Worm (Caenorhabditis elegans) whole organism, early embryonic: ENCODE measurements around the gene fkb-6.
A peak's percentile ranks its signal among the peaks of the same experiment; 100 is the strongest.

ENCODE experiments used
- B0310.2 ChIP-seq: sonication (generic microtip); optimal IDR thresholded peaks from 2 replicates; lab custom pipeline; 2016; ENCODE audit warnings: mild to moderate bottlenecking, missing genetic modification characterization, missing compliant biosample characterization
- F13C5.2 ChIP-seq: sonication (generic microtip); optimal IDR thresholded peaks from 2 replicates; lab custom pipeline; 2017; ENCODE audit warnings: mild to moderate bottlenecking, missing genetic modification characterization, inconsistent platforms, missing compliant biosample characterization
- aly-1 ChIP-seq: sonication (generic microtip); optimal IDR thresholded peaks from 2 replicates; lab custom pipeline; 2016; ENCODE audit warnings: missing genetic modification characterization, missing compliant biosample characterization
- ama-1 ChIP-seq: fragments of 150-350 bp; optimal IDR thresholded peaks from 2 replicates; lab custom pipeline; 2014
- ceh-13 ChIP-seq: fragments of 200-800 bp; sonication (Bioruptor generic); optimal IDR thresholded peaks from 2 replicates; lab custom pipeline; 2018; ENCODE audit warnings: mild to moderate bottlenecking, missing genetic modification characterization, missing compliant biosample characterization
- ceh-36 ChIP-seq: sonication (generic microtip); optimal IDR thresholded peaks from 2 replicates; lab custom pipeline; 2016; ENCODE audit warnings: missing genetic modification characterization, inconsistent platforms, missing compliant biosample characterization
- ets-7 ChIP-seq: sonication (generic microtip); optimal IDR thresholded peaks from 2 replicates; lab custom pipeline; 2016; ENCODE audit warnings: missing genotype, missing genetic modification characterization, missing compliant biosample characterization
- flt-1 ChIP-seq: fragments of 200-800 bp; sonication (Bioruptor generic); IDR thresholded peaks from 2 replicates; pipeline ENCODE4 v1.3.6; 2022; ENCODE audit warnings: missing genetic modification characterization, missing compliant biosample characterization
- hmbx-1 ChIP-seq: sonication (generic microtip); optimal IDR thresholded peaks from 2 replicates; lab custom pipeline; 2016; ENCODE audit warnings: mild to moderate bottlenecking, missing genetic modification characterization, missing compliant biosample characterization
- hmg-4 ChIP-seq: fragments of 200-800 bp; sonication (Bioruptor generic); optimal IDR thresholded peaks from 2 replicates; lab custom pipeline; 2018; ENCODE audit warnings: mild to moderate bottlenecking, missing genetic modification characterization, missing compliant biosample characterization
- hnd-1 ChIP-seq: sonication (generic microtip); optimal IDR thresholded peaks from 2 replicates; lab custom pipeline; 2016; ENCODE audit warnings: missing genetic modification characterization, missing compliant biosample characterization
- pes-1 ChIP-seq: fragments of 200-800 bp; sonication (Bioruptor generic); IDR thresholded peaks from 2 replicates; pipeline ENCODE4 v1.3.6; 2022; ENCODE audit warnings: missing genetic modification reagents, missing genetic modification characterization, missing compliant biosample characterization
- scrt-1 ChIP-seq: fragments of 200-800 bp; sonication (Bioruptor generic); IDR thresholded peaks from 2 replicates; pipeline ENCODE4 v1.3.6; 2022; ENCODE audit warnings: missing genetic modification characterization, missing compliant biosample characterization
- sea-1 ChIP-seq: fragments of 200-800 bp; sonication (Bioruptor generic); conservative IDR thresholded peaks from 2 replicates; pipeline ENCODE4 v1.3.6; 2022; ENCODE audit warnings: missing genetic modification characterization, missing compliant biosample characterization
- tbx-11 ChIP-seq: fragments of 200-800 bp; sonication (Bioruptor generic); IDR thresholded peaks from 2 replicates; pipeline ENCODE4 v1.3.6; 2022; ENCODE audit warnings: missing genetic modification characterization, missing compliant biosample characterization
- tbx-37 ChIP-seq: fragments of 200-800 bp; sonication (Bioruptor generic); conservative IDR thresholded peaks from 2 replicates; pipeline ENCODE4 v1.3.6; 2022; ENCODE audit warnings: missing genetic modification reagents, missing genetic modification characterization, missing compliant biosample characterization
- tra-4 ChIP-seq: sonication (generic microtip); optimal IDR thresholded peaks from 2 replicates; lab custom pipeline; 2017; ENCODE audit warnings: missing genetic modification characterization, missing compliant biosample characterization

Gene fkb-6

ce11 chrV:20845524-20846208 is at the start of gene fkb-6, which contains the start of gene F31D4.2:
Gene fkb-6 (plus strand): TSS chrV:20846158.
Gene F31D4.2 (minus strand): TSS chrV:20845546.
- TF ChIP-seq F13C5.2 (tag; lab: Kevin White, UChicago) (peak; percentile 56), ceh-13 (no peak), tra-4 (no peak), B0310.2 (no peak), ama-1 (no peak), sea-1 (GFP tag; lab: Robert Waterston, UW) (no peak), hmg-4 (no peak), tbx-11 (GFP tag; lab: Robert Waterston, UW) (no peak)

- no peak for TF ChIP-seq hmbx-1
- no peak for TF ChIP-seq tra-4
- no peak for TF ChIP-seq ceh-36
- TF ChIP-seq scrt-1 (GFP tag; lab: Robert Waterston, UW): no peak
- no peak for TF ChIP-seq ceh-13
- TF ChIP-seq B0310.2: no peak
- no peak for TF ChIP-seq hmg-4
- no peak for TF ChIP-seq flt-1 (GFP tag; lab: Robert Waterston, UW)
- TF ChIP-seq ets-7 (tag; lab: Kevin White, UChicago): no peak
- no peak for TF ChIP-seq hnd-1 (tag; lab: Kevin White, UChicago)
- TF ChIP-seq F13C5.2 (tag; lab: Kevin White, UChicago): no peak
- no peak for TF ChIP-seq aly-1 (tag; lab: Kevin White, UChicago)
- TF ChIP-seq tbx-11 (GFP tag; lab: Robert Waterston, UW): no peak
These were observed 48.0 kb upstream of the fkb-6 start, which contains the start of gene sdf-9 for ce11 chrV:20797918-20798317. Gene sdf-9 (plus strand): TSS chrV:20798218.

ce11 chrV:20802906-20803305 is 43.1 kb upstream of the fkb-6 start, which contains the start of gene Y44A6D.5:
Gene Y44A6D.5 (minus strand): TSS chrV:20803006.
- TF ChIP-seq ceh-13 (no peak), B0310.2 (no peak), F13C5.2 (tag; lab: Kevin White, UChicago) (no peak), tbx-37 (GFP tag; lab: Robert Waterston, UW) (no peak), ets-7 (tag; lab: Kevin White, UChicago) (no peak), hmg-4 (no peak), hnd-1 (tag; lab: Kevin White, UChicago) (no peak), scrt-1 (GFP tag; lab: Robert Waterston, UW) (no peak), flt-1 (GFP tag; lab: Robert Waterston, UW) (no peak), ama-1 (no peak), tbx-11 (GFP tag; lab: Robert Waterston, UW) (no peak), tra-4 (no peak), pes-1 (no peak), sea-1 (GFP tag; lab: Robert Waterston, UW) (no peak), hmbx-1 (no peak), aly-1 (tag; lab: Kevin White, UChicago) (no peak), ceh-36 (no peak)

- TF ChIP-seq ceh-36 (no peak), F13C5.2 (tag; lab: Kevin White, UChicago) (no peak), tbx-11 (GFP tag; lab: Robert Waterston, UW) (no peak), B0310.2 (no peak), tra-4 (no peak), aly-1 (tag; lab: Kevin White, UChicago) (no peak), sea-1 (GFP tag; lab: Robert Waterston, UW) (no peak)
These were observed 38.9 kb upstream of the fkb-6 start, which contains the start of gene Y44A6D.6 for ce11 chrV:20807038-20807437. Gene Y44A6D.6 (plus strand): TSS chrV:20807338.

ce11 chrV:20813646-20814045 is 32.3 kb upstream of the fkb-6 start:
- TF ChIP-seq ceh-13: no peak
- no peak for TF ChIP-seq ceh-36
- TF ChIP-seq ama-1: no peak
- no peak for TF ChIP-seq flt-1 (GFP tag; lab: Robert Waterston, UW)

- no peak for TF ChIP-seq scrt-1 (GFP tag; lab: Robert Waterston, UW)
- no peak for TF ChIP-seq B0310.2
- no peak for TF ChIP-seq hmg-4
- TF ChIP-seq pes-1: no peak
- TF ChIP-seq ceh-13: no peak
- TF ChIP-seq aly-1 (tag; lab: Kevin White, UChicago): no peak
- no peak for TF ChIP-seq ets-7 (tag; lab: Kevin White, UChicago)
- TF ChIP-seq ama-1: no peak
These were observed 31.5 kb upstream of the fkb-6 start, which contains the start of gene Y44A6D.7 for ce11 chrV:20814424-20814823. Gene Y44A6D.7 (plus strand): TSS chrV:20814724.

- TF ChIP-seq B0310.2 (no peak), F13C5.2 (tag; lab: Kevin White, UChicago) (no peak), tra-4 (no peak), flt-1 (GFP tag; lab: Robert Waterston, UW) (no peak), tbx-37 (GFP tag; lab: Robert Waterston, UW) (no peak), hmg-4 (no peak), aly-1 (tag; lab: Kevin White, UChicago) (no peak), ceh-36 (no peak), tbx-11 (GFP tag; lab: Robert Waterston, UW) (no peak), hnd-1 (tag; lab: Kevin White, UChicago) (no peak), scrt-1 (GFP tag; lab: Robert Waterston, UW) (no peak), ets-7 (tag; lab: Kevin White, UChicago) (no peak), ceh-13 (no peak), hmbx-1 (no peak), pes-1 (no peak), ama-1 (no peak), sea-1 (GFP tag; lab: Robert Waterston, UW) (no peak)
These were observed 30.1 kb upstream of the fkb-6 start, which contains the start of gene sshk-1 for ce11 chrV:20815842-20816241. Gene sshk-1 (plus strand): TSS chrV:20816142.

ce11 chrV:20820033-20820432 is 25.9 kb upstream of the fkb-6 start, which contains the start of gene T03D8.6:
Gene T03D8.6 (minus strand): TSS chrV:20820330.
- no peak for TF ChIP-seq tbx-11 (GFP tag; lab: Robert Waterston, UW)
- TF ChIP-seq pes-1: no peak
- TF ChIP-seq ceh-36: no peak
- TF ChIP-seq F13C5.2 (tag; lab: Kevin White, UChicago): no peak
- no peak for TF ChIP-seq sea-1 (GFP tag; lab: Robert Waterston, UW)
- TF ChIP-seq ets-7 (tag; lab: Kevin White, UChicago): no peak
- TF ChIP-seq tbx-37 (GFP tag; lab: Robert Waterston, UW): no peak
- TF ChIP-seq tra-4: no peak
- no peak for TF ChIP-seq B0310.2
- TF ChIP-seq ama-1: no peak
- no peak for TF ChIP-seq hmg-4
- TF ChIP-seq flt-1 (GFP tag; lab: Robert Waterston, UW): no peak
- TF ChIP-seq aly-1 (tag; lab: Kevin White, UChicago): no peak
- no peak for TF ChIP-seq hnd-1 (tag; lab: Kevin White, UChicago)
- TF ChIP-seq hmbx-1: no peak
- TF ChIP-seq ceh-13: no peak
- no peak for TF ChIP-seq scrt-1 (GFP tag; lab: Robert Waterston, UW)
